Fruit fly (Drosophila melanogaster): ENCODE measurements around the gene CG7300.

Gene CG7300

DNA sequence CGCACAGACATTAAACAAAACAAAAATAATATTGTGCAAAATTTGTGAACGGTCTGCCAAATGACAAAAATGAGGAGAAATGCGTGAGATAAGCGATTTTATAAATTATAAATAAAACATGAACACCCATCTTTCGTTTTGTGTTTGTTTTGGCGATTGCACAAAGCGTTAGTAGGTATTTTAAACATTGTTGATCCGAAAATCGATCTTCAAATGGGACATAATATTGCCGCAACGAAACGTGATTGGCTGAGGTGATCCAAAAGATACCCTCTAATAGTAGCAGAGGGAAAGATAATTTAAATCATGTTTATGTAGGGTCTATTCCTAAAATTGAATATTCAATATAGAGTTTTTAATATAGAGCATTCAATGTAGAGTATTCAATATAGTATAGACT lies 18.3 kb downstream of the CG7300 start (continued):
- TF ChIP-seq NC2β (GFP tag; optimal IDR thresholded peaks at IDR 0.05) (no peak), lbe (GFP tag; optimal IDR thresholded peaks at IDR 0.05) (no peak), CG9932 (GFP tag; IDR thresholded peaks at IDR 0.05) (peak; percentile 47; the same call in 1 of the 2 replicates), CG2199 (GFP tag; IDR thresholded peaks at IDR 0.05) (no peak), CG9609 (GFP tag; optimal IDR thresholded peaks at IDR 0.05) (no peak), al (GFP tag; IDR thresholded peaks at IDR 0.05) (0 out of 2 replicates have a peak, but pooled peaks have one; percentile 15), kay (GFP tag; optimal IDR thresholded peaks at IDR 0.05) (peak; percentile 6), ci (GFP tag; IDR thresholded peaks at IDR 0.05) (no peak), D19A (tag; optimal IDR thresholded peaks at IDR 0.05) (peak; percentile 16), H2.0 (GFP tag; IDR thresholded peaks at IDR 0.05) (no peak), Hr51 (GFP tag; optimal IDR thresholded peaks at IDR 0.05) (peak in 1 of 2 experiments; percentile 20), HLH54F (GFP tag; optimal IDR thresholded peaks at IDR 0.05) (no peak), CG2120 (GFP tag; optimal IDR thresholded peaks at IDR 0.05) (peak; percentile 15), Meics (GFP tag; optimal IDR thresholded peaks at IDR 0.05) (peak; percentile 5), Atf6 (GFP tag; IDR thresholded peaks at IDR 0.05) (peak; percentile 15; the same call in 1 of the 2 replicates), btn (GFP tag; optimal IDR thresholded peaks at IDR 0.05) (no peak), CG7745 (tag; optimal IDR thresholded peaks at IDR 0.05) (no peak), Ssrp (tag; optimal IDR thresholded peaks at IDR 0.05) (no peak), Gsc (GFP tag; IDR thresholded peaks at IDR 0.05) (no peak), CG9437 (GFP tag; optimal IDR thresholded peaks at IDR 0.05) (no peak), CG14441 (GFP tag; IDR thresholded peaks at IDR 0.05) (no peak), chn (GFP tag; optimal IDR thresholded peaks at IDR 0.05) (no peak), Rfx (GFP tag; IDR thresholded peaks at IDR 0.05) (peak; percentile 22; the same call in 1 of the 2 replicates), CG32532 (GFP tag; IDR thresholded peaks at IDR 0.05) (peak; percentile 28; the same call in 1 of the 2 replicates)

DNA sequence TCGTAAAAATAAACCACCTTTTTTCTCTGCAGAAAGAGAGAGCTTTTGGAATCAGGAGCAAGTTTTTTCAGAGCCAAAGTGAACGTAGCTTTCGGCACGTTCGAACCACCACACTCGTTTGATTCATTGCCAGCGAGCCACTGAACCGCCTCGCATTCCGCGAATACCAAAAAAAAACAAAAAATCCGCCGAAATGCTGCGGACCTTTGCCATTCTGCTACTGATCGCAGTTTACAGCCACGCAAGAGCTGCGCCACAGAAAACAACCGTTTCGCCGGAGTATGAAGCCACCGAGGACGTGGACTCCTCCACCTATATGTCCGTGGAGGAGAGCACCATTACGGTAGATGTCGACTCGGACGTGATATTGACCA lies 20.1 kb downstream of the CG7300 start:
- no peak for TF ChIP-seq CG6254 (GFP tag; optimal IDR thresholded peaks at IDR 0.05)
- TF ChIP-seq Mrtf (GFP tag; IDR thresholded peaks at IDR 0.05), result no peak
- TF ChIP-seq Trl (optimal IDR thresholded peaks at IDR 0.05), result peak in 1 of 2 experiments; percentile 7
- no peak for TF ChIP-seq Trl (GFP tag; optimal IDR thresholded peaks at IDR 0.05)
- peak; percentile 28 for TF ChIP-seq sens (GFP tag)
- peak; percentile 47 for TF ChIP-seq CG5180 (GFP tag; optimal IDR thresholded peaks at IDR 0.05)
- peak; percentile 92 for TF ChIP-seq sd (tag; optimal IDR thresholded peaks at IDR 0.05)
- TF ChIP-seq Aef1 (GFP tag; IDR thresholded peaks at IDR 0.05), result 0 out of 3 replicates have a peak, but pooled peaks have one; percentile 0
- TF ChIP-seq corto (GFP tag; optimal IDR thresholded peaks at IDR 0.05), result no peak
- TF ChIP-seq ken (GFP tag; IDR thresholded peaks at IDR 0.05), result 0 out of 3 replicates have a peak, but pooled peaks have one; percentile 33

DNA sequence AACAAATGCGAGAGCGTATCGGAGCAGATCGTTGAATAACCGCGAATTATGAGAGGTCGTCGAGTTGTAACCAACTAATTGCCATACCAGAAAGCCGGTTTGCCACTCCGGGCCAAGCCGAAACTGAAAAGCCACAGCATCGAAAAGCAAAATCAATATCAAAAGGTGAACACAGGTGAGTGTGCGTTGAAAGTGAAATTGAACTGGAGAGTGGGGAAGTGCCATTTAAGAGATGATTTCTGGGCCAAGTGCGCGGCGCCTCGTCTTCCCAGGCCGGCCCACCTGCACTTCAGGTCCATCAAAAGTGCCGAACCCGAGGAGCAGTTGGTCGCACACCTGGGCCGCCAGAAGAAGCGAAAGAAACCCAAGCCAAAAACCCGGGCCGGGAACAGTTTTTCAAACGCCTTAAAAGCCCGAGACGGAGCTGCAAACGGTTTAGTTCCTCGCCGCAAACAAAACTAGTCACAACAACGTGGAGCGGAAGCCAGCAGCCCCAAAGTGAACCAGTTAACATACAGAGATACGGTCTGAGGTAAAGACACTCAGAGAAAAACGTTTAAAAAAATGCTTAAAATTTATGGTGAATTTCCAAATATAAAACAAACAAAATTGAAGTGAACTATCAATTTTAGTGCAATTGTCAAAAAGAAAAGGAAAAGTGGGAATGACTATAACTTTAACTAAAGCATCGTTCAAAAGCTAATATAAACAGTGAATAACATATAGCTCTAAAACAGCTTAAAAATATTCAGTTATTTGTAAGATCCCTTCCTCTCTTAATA lies 20.7 kb downstream of the CG7300 start, which contains the start of gene CG17104:
CG17104 (plus strand) TSS at position 266 of the 782 bp plus-strand sequence.
- TF ChIP-seq CG8924 (tag; optimal IDR thresholded peaks at IDR 0.05), result peak; percentile 25
- TF ChIP-seq CG9609 (GFP tag; optimal IDR thresholded peaks at IDR 0.05), result no peak
- TF ChIP-seq CG12391 (tag; optimal IDR thresholded peaks at IDR 0.05), result peak; percentile 28
- no peak for TF ChIP-seq aop (GFP tag; IDR thresholded peaks at IDR 0.05)
- TF ChIP-seq tin (GFP tag; optimal IDR thresholded peaks at IDR 0.05), result no peak
- TF ChIP-seq sd (tag; optimal IDR thresholded peaks at IDR 0.05), result peak; percentile 35
- no peak for TF ChIP-seq prd (optimal IDR thresholded peaks at IDR 0.05)
- peak; percentile 23; the same call in 1 of the 3 replicates for TF ChIP-seq prd (GFP tag; IDR thresholded peaks at IDR 0.05)
- no peak for TF ChIP-seq sob (GFP tag; IDR thresholded peaks at IDR 0.05)
- peak; percentile 32 for TF ChIP-seq lab (GFP tag; optimal IDR thresholded peaks at IDR 0.05)
- TF ChIP-seq bowl (GFP tag; IDR thresholded peaks at IDR 0.05), result no peak
- TF ChIP-seq tgo (GFP tag; IDR thresholded peaks at IDR 0.05), result no peak
- no peak for TF ChIP-seq Max (GFP tag; optimal IDR thresholded peaks at IDR 0.05)
- peak; percentile 32 for TF ChIP-seq CG7556 (GFP tag; optimal IDR thresholded peaks at IDR 0.05)
- peak; percentile 34 for TF ChIP-seq CG17385 (GFP tag; optimal IDR thresholded peaks at IDR 0.05)
- TF ChIP-seq Ssrp (tag; optimal IDR thresholded peaks at IDR 0.05), result no peak
- TF ChIP-seq CG14050 (GFP tag; IDR thresholded peaks at IDR 0.05), result peak; percentile 31; the same call in 1 of the 3 replicates
- peak; percentile 36; the same call in 1 of the 2 replicates for TF ChIP-seq Ptx1 (GFP tag; IDR thresholded peaks at IDR 0.05)
- peak; percentile 59 for TF ChIP-seq CG11504 (tag; optimal IDR thresholded peaks at IDR 0.05)
